Worm (Caenorhabditis elegans): ENCODE data around the gene unc-51.

ce11 chrV:19981832-19982462, 22.3 kb downstream of the unc-51 start, which contains the start of gene Y60A3A.24:
- TF ChIP-seq madf-10 (tag; optimal IDR thresholded peaks at IDR 0.05) (no peak), snpc-3.4 (tag; optimal IDR thresholded peaks at IDR 0.05) (no peak), snpc-4 (GFP tag; optimal IDR thresholded peaks at IDR 0.05) (no peak), snpc-4 (tag; optimal IDR thresholded peaks at IDR 0.05) (no peak), ceh-27 (GFP tag; optimal IDR thresholded peaks at IDR 0.05) (no peak), ceh-91 (GFP tag; IDR thresholded peaks at IDR 0.05) (no peak)

All from whole organism, young adult.